Fruit fly (Drosophila melanogaster) whole organism, adult: Measurements from ENCODE around the gene CG42494.

ENCODE experiments used
- CG11617 ChIP-seq: fragments of 200-800 bp; sonication (Bioruptor generic); optimal IDR thresholded peaks from 2 replicates; lab custom pipeline; 2017; ENCODE audit warnings: mild to moderate bottlenecking, missing biosample characterization, missing genetic modification reagents, missing genetic modification characterization
- CG12768 ChIP-seq: fragments of 200-800 bp; sonication (Bioruptor generic); optimal IDR thresholded peaks from 2 replicates; lab custom pipeline; 2017; ENCODE audit warnings: missing biosample characterization, missing genetic modification characterization, mild to moderate bottlenecking, moderate library complexity, missing genetic modification reagents
- CG14711 ChIP-seq: fragments of 200-800 bp; sonication (Bioruptor generic); optimal IDR thresholded peaks from 2 replicates; lab custom pipeline; 2018; ENCODE audit warnings: missing biosample characterization, mild to moderate bottlenecking, missing genetic modification characterization, moderate library complexity
- CG1620 ChIP-seq: fragments of 200-800 bp; sonication (Bioruptor generic); optimal IDR thresholded peaks from 2 replicates; lab custom pipeline; 2016; ENCODE audit warnings: missing biosample characterization, missing genetic modification characterization
- CG33017 ChIP-seq: fragments of 200-800 bp; sonication (Bioruptor generic); optimal IDR thresholded peaks from 2 replicates; lab custom pipeline; 2018; ENCODE audit warnings: missing biosample characterization, mild to moderate bottlenecking, missing genetic modification characterization, moderate library complexity
- CG5204 ChIP-seq: fragments of 200-800 bp; sonication (Bioruptor generic); optimal IDR thresholded peaks from 2 replicates; lab custom pipeline; 2016; ENCODE audit warnings: missing biosample characterization, missing genetic modification characterization
- CG7045 ChIP-seq: fragments of 200-800 bp; sonication (Bioruptor generic); optimal IDR thresholded peaks from 2 replicates; lab custom pipeline; 2017; ENCODE audit warnings: missing biosample characterization, mild to moderate bottlenecking, missing genetic modification characterization
- CG7101 ChIP-seq: fragments of 200-800 bp; sonication (Bioruptor generic); optimal IDR thresholded peaks from 2 replicates; lab custom pipeline; 2018; ENCODE audit warnings: missing biosample characterization, mild to moderate bottlenecking, missing genetic modification characterization, moderate library complexity
- Clk ChIP-seq: fragments of 200-800 bp; sonication (Bioruptor generic); optimal IDR thresholded peaks from 2 replicates; lab custom pipeline; 2017; ENCODE audit warnings: missing biosample characterization, missing genetic modification characterization
- Crg-1 ChIP-seq: fragments of 200-800 bp; sonication (Bioruptor generic); optimal IDR thresholded peaks from 2 replicates; lab custom pipeline; 2016; ENCODE audit warnings: missing biosample characterization, missing genetic modification characterization
- Hr96 ChIP-seq: fragments of 200-800 bp; sonication (Bioruptor generic); optimal IDR thresholded peaks from 2 replicates; lab custom pipeline; 2016; ENCODE audit warnings: missing biosample characterization, missing genetic modification characterization
- Mnt ChIP-seq: fragments of 200-800 bp; sonication (Bioruptor generic); optimal IDR thresholded peaks from 2 replicates; lab custom pipeline; 2016; ENCODE audit warnings: missing biosample characterization, mild to moderate bottlenecking, missing genetic modification characterization
- bab1 ChIP-seq: fragments of 200-800 bp; sonication (Bioruptor generic); optimal IDR thresholded peaks from 3 replicates; lab custom pipeline; 2019; ENCODE audit warnings: missing biosample characterization, mild to moderate bottlenecking, missing genetic modification characterization, moderate library complexity
- cic ChIP-seq: fragments of 200-800 bp; sonication (Bioruptor generic); optimal IDR thresholded peaks from 2 replicates; lab custom pipeline; 2017; ENCODE audit warnings: missing biosample characterization, mild to moderate bottlenecking, missing genetic modification characterization, moderate library complexity
- cnc ChIP-seq, 2 experiments: fragments of >200 bp; optimal IDR thresholded peaks; 2 replicates each; lab custom pipeline; 2017
- kay ChIP-seq: fragments of 200-800 bp; sonication (Bioruptor generic); peaks from one replicate; lab custom pipeline; 2016; ENCODE audit warnings: missing biosample characterization, missing genetic modification characterization, borderline replicate concordance
- ovo ChIP-seq: fragments of 200-800 bp; sonication (Bioruptor generic); optimal IDR thresholded peaks from 2 replicates; lab custom pipeline; 2016; ENCODE audit warnings: missing biosample characterization, missing genetic modification characterization
- pad ChIP-seq: fragments of 200-800 bp; sonication (Bioruptor generic); optimal IDR thresholded peaks from 3 replicates; lab custom pipeline; 2017; ENCODE audit warnings: missing biosample characterization, missing genetic modification characterization, mild to moderate bottlenecking, moderate library complexity, missing genetic modification reagents
- tj ChIP-seq: fragments of 200-800 bp; sonication (Bioruptor generic); optimal IDR thresholded peaks from 3 replicates; lab custom pipeline; 2017; ENCODE audit warnings: missing biosample characterization, mild to moderate bottlenecking, missing genetic modification characterization, moderate library complexity
- toe ChIP-seq: fragments of 200-800 bp; sonication (Bioruptor generic); optimal IDR thresholded peaks from 2 replicates; lab custom pipeline; 2016; ENCODE audit warnings: missing biosample characterization, missing genetic modification characterization

CG42494 gene

dm6 chr3L:3208895-3209294, 24.7 kb downstream of the CG42494 start, which contains the start of the genes CG32269 and CG32270:
CG32269 (minus strand) TSS chr3L:3208985.
CG32270 (minus strand) TSS chr3L:3208985.
- TF ChIP-seq CG7101 (tag; lab: Kevin White, UChicago) (peak; percentile 48), Mnt (GFP tag; lab: Kevin White, UChicago) (peak; percentile 60), Hr96 (GFP tag; lab: Kevin White, UChicago) (peak; percentile 40), CG5204 (GFP tag; lab: Kevin White, UChicago) (no peak), cic (GFP tag; lab: Kevin White, UChicago) (peak; percentile 65), toe (peak; percentile 46), pad (GFP tag; lab: Kevin White, UChicago) (peak; percentile 12), CG11617 (GFP tag; lab: Kevin White, UChicago) (peak; percentile 18), ovo (GFP tag; lab: Kevin White, UChicago) (peak; percentile 24), Clk (GFP tag; lab: Kevin White, UChicago) (no peak), CG12768 (GFP tag; lab: Kevin White, UChicago) (peak; percentile 73), CG7045 (GFP tag; lab: Kevin White, UChicago) (peak; percentile 52), CG33017 (tag; lab: Kevin White, UChicago) (peak; percentile 2), bab1 (GFP tag; lab: Kevin White, UChicago) (no peak), tj (GFP tag; lab: Kevin White, UChicago) (no peak), Crg-1 (peak; percentile 51), CG1620 (peak; percentile 23), CG14711 (no peak)

- TF ChIP-seq Crg-1 (no peak), cic (GFP tag; lab: Kevin White, UChicago) (peak; percentile 47), tj (GFP tag; lab: Kevin White, UChicago) (peak; percentile 8), CG11617 (GFP tag; lab: Kevin White, UChicago) (peak; percentile 37), Hr96 (GFP tag; lab: Kevin White, UChicago) (no peak), Clk (GFP tag; lab: Kevin White, UChicago) (no peak), bab1 (GFP tag; lab: Kevin White, UChicago) (peak; percentile 64), Mnt (GFP tag; lab: Kevin White, UChicago) (peak; percentile 60), kay (GFP tag; lab: Kevin White, UChicago) (no peak), cnc (optimal IDR thresholded peaks at IDR 0.05; lab: Kevin White, UChicago) (no peak), CG33017 (tag; lab: Kevin White, UChicago) (no peak), ovo (GFP tag; lab: Kevin White, UChicago) (no peak), CG7045 (GFP tag; lab: Kevin White, UChicago) (no peak), CG7101 (tag; lab: Kevin White, UChicago) (peak; percentile 33), CG12768 (GFP tag; lab: Kevin White, UChicago) (no peak), pad (GFP tag; lab: Kevin White, UChicago) (peak; percentile 4), CG14711 (peak; percentile 14), CG5204 (GFP tag; lab: Kevin White, UChicago) (no peak), CG1620 (peak; percentile 13), toe (no peak)
These were observed 34.7 kb downstream of the CG42494 start, which contains the start of the genes hob and nSMase for dm6 chr3L:3218859-3219258. hob (minus strand) TSS chr3L:3218920. nSMase (plus strand) TSS chr3L:3219156.

dm6 chr3L:3222643-3223389, 38.6 kb downstream of the CG42494 start, which contains the start of the genes RpL28 and eIF1:
RpL28 (minus strand) TSS chr3L:3222960.
eIF1 (plus strand) TSS chr3L:3223341.
- TF ChIP-seq Crg-1, result peak; percentile 98
- peak; percentile 90 for TF ChIP-seq Clk (GFP tag; lab: Kevin White, UChicago)
- peak; percentile 94 for TF ChIP-seq CG12768 (GFP tag; lab: Kevin White, UChicago)
- TF ChIP-seq CG7101 (tag; lab: Kevin White, UChicago), result peak; percentile 96
- no peak for TF ChIP-seq toe
- TF ChIP-seq CG7045 (GFP tag; lab: Kevin White, UChicago), result peak; percentile 93
- TF ChIP-seq tj (GFP tag; lab: Kevin White, UChicago), result peak; percentile 84
- TF ChIP-seq CG33017 (tag; lab: Kevin White, UChicago), result peak; percentile 81
- no peak for TF ChIP-seq CG5204 (GFP tag; lab: Kevin White, UChicago)
- peak; percentile 98 for TF ChIP-seq CG11617 (GFP tag; lab: Kevin White, UChicago)
- TF ChIP-seq bab1 (GFP tag; lab: Kevin White, UChicago), result peak; percentile 70
- peak; percentile 79 for TF ChIP-seq CG14711
- TF ChIP-seq Hr96 (GFP tag; lab: Kevin White, UChicago), result peak; percentile 97
- peak; percentile 57 for TF ChIP-seq cic (GFP tag; lab: Kevin White, UChicago)
- TF ChIP-seq ovo (GFP tag; lab: Kevin White, UChicago), result peak; percentile 96
- peak; percentile 96 for TF ChIP-seq Mnt (GFP tag; lab: Kevin White, UChicago)
- TF ChIP-seq CG1620, result peak; percentile 98
- no peak for TF ChIP-seq kay (GFP tag; lab: Kevin White, UChicago)
- TF ChIP-seq cnc (optimal IDR thresholded peaks at IDR 0.05; lab: Kevin White, UChicago), result no peak
- peak; percentile 87 for TF ChIP-seq pad (GFP tag; lab: Kevin White, UChicago)

dm6 chr3L:3223390-3223914, 39.2 kb downstream of the CG42494 start:
- TF ChIP-seq CG14711 (no peak), pad (GFP tag; lab: Kevin White, UChicago) (no peak), toe (no peak), cnc (optimal IDR thresholded peaks at IDR 0.05; lab: Kevin White, UChicago) (no peak), CG33017 (tag; lab: Kevin White, UChicago) (no peak), CG1620 (no peak), tj (GFP tag; lab: Kevin White, UChicago) (no peak), kay (GFP tag; lab: Kevin White, UChicago) (no peak), Hr96 (GFP tag; lab: Kevin White, UChicago) (no peak), CG7101 (tag; lab: Kevin White, UChicago) (no peak), cic (GFP tag; lab: Kevin White, UChicago) (no peak), CG5204 (GFP tag; lab: Kevin White, UChicago) (no peak), CG11617 (GFP tag; lab: Kevin White, UChicago) (no peak), bab1 (GFP tag; lab: Kevin White, UChicago) (no peak)
